1 fruit fly cellular context compared by ENCODE assay signal in genomic region chr2L:4829040-4829439, dm6.
TF ChIP-seq lines count a peak whose summit lies in the region.

No protein-coding gene starts in this region.

TF ChIP-seq in whole organism, embryonic, 481 proteins besides CTCF, POLR2A, EP300 and RAD21 (continued from another document and continues in another):
- no peak for TF ChIP-seq gro (GFP tag; optimal IDR thresholded peaks at IDR 0.05; lab: Kevin White, UChicago)
- no peak for TF ChIP-seq Nf-YA (GFP tag; IDR thresholded peaks at IDR 0.05; lab: Robert Waterston, UW)
- TF ChIP-seq CG5245 (GFP tag; optimal IDR thresholded peaks at IDR 0.05; lab: Kevin White, UChicago): no peak
- no peak for TF ChIP-seq CG9876 (GFP tag; optimal IDR thresholded peaks at IDR 0.05; lab: Kevin White, UChicago)
- no peak for TF ChIP-seq ftz-f1 (GFP tag; optimal IDR thresholded peaks at IDR 0.05; lab: Kevin White, UChicago)
- no peak for TF ChIP-seq Hr39 (optimal IDR thresholded peaks at IDR 0.05; lab: Kevin White, UChicago)
- no peak for TF ChIP-seq ase (GFP tag; IDR thresholded peaks at IDR 0.05; lab: Robert Waterston, UW)
- no peak for TF ChIP-seq CG8944 (GFP tag; optimal IDR thresholded peaks at IDR 0.05; lab: Kevin White, UChicago)
- TF ChIP-seq CG3726 (GFP tag; IDR thresholded peaks at IDR 0.05; lab: Robert Waterston, UW): no peak
- TF ChIP-seq CG10147 (GFP tag; optimal IDR thresholded peaks at IDR 0.05; lab: Kevin White, UChicago): peak; percentile 3
- 0 out of 2 replicates have a peak, but pooled peaks have one; percentile 20 for TF ChIP-seq vvl (GFP tag; IDR thresholded peaks at IDR 0.05; lab: Robert Waterston, UW)
- TF ChIP-seq Usf (GFP tag; optimal IDR thresholded peaks at IDR 0.05; lab: Kevin White, UChicago): no peak
- TF ChIP-seq Six4 (GFP tag; optimal IDR thresholded peaks at IDR 0.05; lab: Kevin White, UChicago): no peak
- TF ChIP-seq CG3163 (GFP tag; optimal IDR thresholded peaks at IDR 0.05; lab: Kevin White, UChicago): no peak
- TF ChIP-seq Atf-2 (GFP tag; optimal IDR thresholded peaks at IDR 0.05; lab: Kevin White, UChicago): no peak
- no peak for TF ChIP-seq jigr1 (GFP tag; IDR thresholded peaks at IDR 0.05; lab: Robert Waterston, UW)
- TF ChIP-seq CG7357 (GFP tag; IDR thresholded peaks at IDR 0.05; lab: Robert Waterston, UW): no peak
- TF ChIP-seq ind (GFP tag; optimal IDR thresholded peaks at IDR 0.05; lab: Kevin White, UChicago): no peak
- no peak for TF ChIP-seq CG10209 (GFP tag; optimal IDR thresholded peaks at IDR 0.05; lab: Kevin White, UChicago)
- TF ChIP-seq CG14667 (GFP tag; IDR thresholded peaks at IDR 0.05; lab: Robert Waterston, UW): no peak
- no peak for TF ChIP-seq CrebB (tag; optimal IDR thresholded peaks at IDR 0.05; lab: Kevin White, UChicago)
- no peak for TF ChIP-seq Spps (tag; optimal IDR thresholded peaks at IDR 0.05; lab: Kevin White, UChicago)
- no peak for TF ChIP-seq Stat92E (GFP tag; optimal IDR thresholded peaks at IDR 0.05; lab: Kevin White, UChicago)
- TF ChIP-seq Dad (GFP tag; optimal IDR thresholded peaks at IDR 0.05; lab: Kevin White, UChicago): no peak
- no peak for TF ChIP-seq ems (GFP tag; optimal IDR thresholded peaks at IDR 0.05; lab: Kevin White, UChicago)
- TF ChIP-seq tup (GFP tag; optimal IDR thresholded peaks at IDR 0.05; lab: Kevin White, UChicago): no peak
- TF ChIP-seq ac (GFP tag; optimal IDR thresholded peaks at IDR 0.05; lab: Kevin White, UChicago): no peak
- TF ChIP-seq CG15269 (tag; optimal IDR thresholded peaks at IDR 0.05; lab: Kevin White, UChicago): peak; percentile 3
- TF ChIP-seq CG3281 (GFP tag; optimal IDR thresholded peaks at IDR 0.05; lab: Kevin White, UChicago): peak; percentile 64
- TF ChIP-seq CG17912 (GFP tag; optimal IDR thresholded peaks at IDR 0.05; lab: Kevin White, UChicago): peak; percentile 31
- TF ChIP-seq pum (GFP tag; optimal IDR thresholded peaks at IDR 0.05; lab: Kevin White, UChicago): no peak
- TF ChIP-seq fd96Cb (tag; optimal IDR thresholded peaks at IDR 0.05; lab: Kevin White, UChicago): no peak
- peak; percentile 74 for TF ChIP-seq sens (GFP tag; lab: Kevin White, UChicago)
- no peak for TF ChIP-seq cwo (GFP tag; optimal IDR thresholded peaks at IDR 0.05; lab: Kevin White, UChicago)
- no peak for TF ChIP-seq bowl (GFP tag; IDR thresholded peaks at IDR 0.05; lab: Robert Waterston, UW)
- TF ChIP-seq D19B (GFP tag; optimal IDR thresholded peaks at IDR 0.05; lab: Kevin White, UChicago): no peak
- no peak for TF ChIP-seq hth (optimal IDR thresholded peaks at IDR 0.05; lab: Kevin White, UChicago)
- no peak for TF ChIP-seq phol (tag; optimal IDR thresholded peaks at IDR 0.05; lab: Kevin White, UChicago)
- no peak for TF ChIP-seq YL-1 (GFP tag; optimal IDR thresholded peaks at IDR 0.05; lab: Kevin White, UChicago)
- no peak for TF ChIP-seq ro (GFP tag; IDR thresholded peaks at IDR 0.05; lab: Robert Waterston, UW)
- TF ChIP-seq MESR4 (GFP tag; optimal IDR thresholded peaks at IDR 0.05; lab: Kevin White, UChicago): no peak
- TF ChIP-seq CG12219 (GFP tag; optimal IDR thresholded peaks at IDR 0.05; lab: Kevin White, UChicago): no peak
- TF ChIP-seq CG30403 (GFP tag; optimal IDR thresholded peaks at IDR 0.05; lab: Kevin White, UChicago): no peak
- TF ChIP-seq Ets65A (GFP tag; lab: Kevin White, UChicago): no peak
- no peak for TF ChIP-seq Camta (GFP tag; optimal IDR thresholded peaks at IDR 0.05; lab: Kevin White, UChicago)
- peak; percentile 53 for TF ChIP-seq CG18599 (GFP tag; optimal IDR thresholded peaks at IDR 0.05; lab: Kevin White, UChicago)
- TF ChIP-seq tll (GFP tag; optimal IDR thresholded peaks at IDR 0.05; lab: Kevin White, UChicago): no peak
- TF ChIP-seq Hey (tag; optimal IDR thresholded peaks at IDR 0.05; lab: Kevin White, UChicago): no peak
- no peak for TF ChIP-seq CG31224 (GFP tag; IDR thresholded peaks at IDR 0.05; lab: Robert Waterston, UW)
- no peak for TF ChIP-seq CG31365 (tag; optimal IDR thresholded peaks at IDR 0.05; lab: Kevin White, UChicago)
- TF ChIP-seq CG17328 (GFP tag; IDR thresholded peaks at IDR 0.05; lab: Robert Waterston, UW): no peak
- TF ChIP-seq CG6765 (GFP tag; optimal IDR thresholded peaks at IDR 0.05; lab: Kevin White, UChicago): peak; percentile 57
- TF ChIP-seq Sox100B (GFP tag; optimal IDR thresholded peaks at IDR 0.05; lab: Kevin White, UChicago): peak; percentile 12
- TF ChIP-seq CG9437 (GFP tag; optimal IDR thresholded peaks at IDR 0.05; lab: Kevin White, UChicago): no peak
- TF ChIP-seq crol (GFP tag; IDR thresholded peaks at IDR 0.05; lab: Robert Waterston, UW): no peak
- TF ChIP-seq Hr78 (GFP tag; optimal IDR thresholded peaks at IDR 0.05; lab: Kevin White, UChicago): no peak
- TF ChIP-seq Antp (GFP tag; optimal IDR thresholded peaks at IDR 0.05; lab: Kevin White, UChicago): no peak
- no peak for TF ChIP-seq HLH4C (GFP tag; IDR thresholded peaks at IDR 0.05; lab: Robert Waterston, UW; ENCODE audit: partially characterized antibody)
- TF ChIP-seq CG4854 (GFP tag; optimal IDR thresholded peaks at IDR 0.05; lab: Kevin White, UChicago): no peak
- no peak for TF ChIP-seq fd102C (GFP tag; optimal IDR thresholded peaks at IDR 0.05; lab: Kevin White, UChicago)
- TF ChIP-seq sob (GFP tag; IDR thresholded peaks at IDR 0.05; lab: Robert Waterston, UW): peak; percentile 14; the same call in 1 of the 2 replicates
- no peak for TF ChIP-seq CG8089 (GFP tag; optimal IDR thresholded peaks at IDR 0.05; lab: Kevin White, UChicago)
- no peak for TF ChIP-seq CG10959 (GFP tag; IDR thresholded peaks at IDR 0.05; lab: Robert Waterston, UW)
- TF ChIP-seq CG11504 (tag; optimal IDR thresholded peaks at IDR 0.05; lab: Kevin White, UChicago): no peak
- peak; percentile 22 for TF ChIP-seq CG17359 (tag; optimal IDR thresholded peaks at IDR 0.05; lab: Kevin White, UChicago)
- TF ChIP-seq wek (GFP tag; optimal IDR thresholded peaks at IDR 0.05; lab: Kevin White, UChicago): peak; percentile 33
- TF ChIP-seq stwl (tag; optimal IDR thresholded peaks at IDR 0.05; lab: Kevin White, UChicago): no peak
- TF ChIP-seq CG17829 (tag; optimal IDR thresholded peaks at IDR 0.05; lab: Kevin White, UChicago): no peak
- TF ChIP-seq CG17568 (GFP tag; optimal IDR thresholded peaks at IDR 0.05; lab: Kevin White, UChicago): no peak
- no peak for TF ChIP-seq CG3838 (GFP tag; optimal IDR thresholded peaks at IDR 0.05; lab: Kevin White, UChicago)
- peak; percentile 56 for TF ChIP-seq schlank (tag; optimal IDR thresholded peaks at IDR 0.05; lab: Kevin White, UChicago)
- 0 out of 3 replicates have a peak, but pooled peaks have one; percentile 50 for TF ChIP-seq so (GFP tag; IDR thresholded peaks at IDR 0.05; lab: Robert Waterston, UW)
- TF ChIP-seq CG15514 (GFP tag; optimal IDR thresholded peaks at IDR 0.05; lab: Kevin White, UChicago): peak; percentile 42
- TF ChIP-seq TFAM (GFP tag; optimal IDR thresholded peaks at IDR 0.05; lab: Kevin White, UChicago): no peak
- TF ChIP-seq CG10543 (GFP tag; optimal IDR thresholded peaks at IDR 0.05; lab: Kevin White, UChicago): peak; percentile 69
- TF ChIP-seq CG9817 (tag; optimal IDR thresholded peaks at IDR 0.05; lab: Kevin White, UChicago): peak; percentile 5
- TF ChIP-seq z (GFP tag; IDR thresholded peaks at IDR 0.05; lab: Robert Waterston, UW): no peak
- peak; percentile 26 for TF ChIP-seq HmgZ (tag; optimal IDR thresholded peaks at IDR 0.05; lab: Kevin White, UChicago)
- no peak for TF ChIP-seq aop (GFP tag; IDR thresholded peaks at IDR 0.05; lab: Robert Waterston, UW)
- TF ChIP-seq CG6854 (GFP tag; optimal IDR thresholded peaks at IDR 0.05; lab: Kevin White, UChicago): no peak
- no peak for TF ChIP-seq CG2875 (GFP tag; optimal IDR thresholded peaks at IDR 0.05; lab: Kevin White, UChicago)
- TF ChIP-seq CG7987 (GFP tag; optimal IDR thresholded peaks at IDR 0.05; lab: Kevin White, UChicago): peak; percentile 70
- peak; percentile 46 for TF ChIP-seq BtbVII (GFP tag; optimal IDR thresholded peaks at IDR 0.05; lab: Kevin White, UChicago)
- no peak for TF ChIP-seq CG14965 (GFP tag; optimal IDR thresholded peaks at IDR 0.05; lab: Kevin White, UChicago; ENCODE audit: borderline replicate concordance)
- no peak for TF ChIP-seq tx (GFP tag; optimal IDR thresholded peaks at IDR 0.05; lab: Kevin White, UChicago)
- TF ChIP-seq dpn (GFP tag; optimal IDR thresholded peaks at IDR 0.05; lab: Kevin White, UChicago): no peak
- TF ChIP-seq pros (GFP tag; optimal IDR thresholded peaks at IDR 0.05; lab: Kevin White, UChicago): no peak
- peak; percentile 23 for TF ChIP-seq CG12104 (GFP tag; optimal IDR thresholded peaks at IDR 0.05; lab: Kevin White, UChicago)
- peak; percentile 24 for TF ChIP-seq exex (tag; optimal IDR thresholded peaks at IDR 0.05; lab: Kevin White, UChicago)
- no peak for TF ChIP-seq CG4707 (GFP tag; optimal IDR thresholded peaks at IDR 0.05; lab: Kevin White, UChicago)
- no peak for TF ChIP-seq fru (optimal IDR thresholded peaks at IDR 0.05; lab: Kevin White, UChicago)
- TF ChIP-seq CG8281 (tag; optimal IDR thresholded peaks at IDR 0.05; lab: Kevin White, UChicago): peak; percentile 2
- 0 out of 2 replicates have a peak, but pooled peaks have one; percentile 16 for TF ChIP-seq Xrp1 (GFP tag; IDR thresholded peaks at IDR 0.05; lab: Robert Waterston, UW)
- no peak for TF ChIP-seq trem (tag; optimal IDR thresholded peaks at IDR 0.05; lab: Kevin White, UChicago)
- TF ChIP-seq H2.0 (GFP tag; IDR thresholded peaks at IDR 0.05; lab: Robert Waterston, UW): no peak
- no peak for TF ChIP-seq E2f1 (GFP tag; IDR thresholded peaks at IDR 0.05; lab: Robert Waterston, UW)
- no peak for TF ChIP-seq nmo (GFP tag; optimal IDR thresholded peaks at IDR 0.05; lab: Kevin White, UChicago)
- TF ChIP-seq CG9609 (GFP tag; optimal IDR thresholded peaks at IDR 0.05; lab: Kevin White, UChicago): no peak
- TF ChIP-seq lab (GFP tag; optimal IDR thresholded peaks at IDR 0.05; lab: Kevin White, UChicago): peak; percentile 63
- TF ChIP-seq Atf3 (GFP tag; optimal IDR thresholded peaks at IDR 0.05; lab: Kevin White, UChicago): no peak
- peak; percentile 7 for TF ChIP-seq Nf-YC (tag; optimal IDR thresholded peaks at IDR 0.05; lab: Kevin White, UChicago)
- TF ChIP-seq hb (GFP tag; IDR thresholded peaks at IDR 0.05; lab: Robert Waterston, UW; ENCODE audit: partially characterized antibody): no peak
- TF ChIP-seq ci (GFP tag; IDR thresholded peaks at IDR 0.05; lab: Robert Waterston, UW): no peak
- no peak for TF ChIP-seq Ssrp (tag; optimal IDR thresholded peaks at IDR 0.05; lab: Kevin White, UChicago)
- TF ChIP-seq mirr (GFP tag; optimal IDR thresholded peaks at IDR 0.05; lab: Kevin White, UChicago): peak; percentile 61
- TF ChIP-seq Med (GFP tag; lab: Kevin White, UChicago): peak; percentile 64
- no peak for TF ChIP-seq Lpt (GFP tag; optimal IDR thresholded peaks at IDR 0.05; lab: Kevin White, UChicago)
- no peak for TF ChIP-seq gce (GFP tag; IDR thresholded peaks at IDR 0.05; lab: Robert Waterston, UW)
- TF ChIP-seq Bdp1 (GFP tag; optimal IDR thresholded peaks at IDR 0.05; lab: Kevin White, UChicago): no peak
- peak; percentile 9 for TF ChIP-seq CG34376 (GFP tag; optimal IDR thresholded peaks at IDR 0.05; lab: Kevin White, UChicago)
- TF ChIP-seq CG12155 (GFP tag; optimal IDR thresholded peaks at IDR 0.05; lab: Kevin White, UChicago): no peak
- TF ChIP-seq CG12071 (GFP tag; optimal IDR thresholded peaks at IDR 0.05; lab: Kevin White, UChicago): peak; percentile 55
- no peak for TF ChIP-seq Gug (GFP tag; IDR thresholded peaks at IDR 0.05; lab: Robert Waterston, UW)
- TF ChIP-seq CG10462 (GFP tag; optimal IDR thresholded peaks at IDR 0.05; lab: Kevin White, UChicago): no peak
- TF ChIP-seq mam (GFP tag; optimal IDR thresholded peaks at IDR 0.05; lab: Kevin White, UChicago): no peak
- TF ChIP-seq yki (optimal IDR thresholded peaks at IDR 0.05; lab: Kevin White, UChicago): no peak
- TF ChIP-seq CG15696 (tag; optimal IDR thresholded peaks at IDR 0.05; lab: Kevin White, UChicago): peak; percentile 2
- TF ChIP-seq toy (GFP tag; IDR thresholded peaks at IDR 0.05; lab: Robert Waterston, UW): no peak
- no peak for TF ChIP-seq Gsc (GFP tag; IDR thresholded peaks at IDR 0.05; lab: Robert Waterston, UW)
- no peak for TF ChIP-seq CG2712 (tag; optimal IDR thresholded peaks at IDR 0.05; lab: Kevin White, UChicago)
- TF ChIP-seq kni (GFP tag; optimal IDR thresholded peaks at IDR 0.05; lab: Kevin White, UChicago): no peak
- peak; percentile 17 for TF ChIP-seq CG12659 (GFP tag; optimal IDR thresholded peaks at IDR 0.05; lab: Kevin White, UChicago)
- TF ChIP-seq Opbp (GFP tag; IDR thresholded peaks at IDR 0.05; lab: Robert Waterston, UW; ENCODE audit: partially characterized antibody): no peak
- no peak for TF ChIP-seq Dip3 (GFP tag; optimal IDR thresholded peaks at IDR 0.05; lab: Kevin White, UChicago)
- TF ChIP-seq tin (GFP tag; optimal IDR thresholded peaks at IDR 0.05; lab: Kevin White, UChicago): no peak
- TF ChIP-seq Optix (GFP tag; IDR thresholded peaks at IDR 0.05; lab: Robert Waterston, UW): no peak
- TF ChIP-seq dmrt99B (tag; optimal IDR thresholded peaks at IDR 0.05; lab: Kevin White, UChicago): no peak
- no peak for TF ChIP-seq CG30020 (tag; optimal IDR thresholded peaks at IDR 0.05; lab: Kevin White, UChicago)
- no peak for TF ChIP-seq pan (optimal IDR thresholded peaks at IDR 0.05; lab: Kevin White, UChicago)
- TF ChIP-seq pan (GFP tag; optimal IDR thresholded peaks at IDR 0.05 in 1 of 2, IDR thresholded peaks at IDR 0.05 in 1 of 2): peak in 1 of 2 experiments; percentile 43
- peak; percentile 47 for TF ChIP-seq HHEX (GFP tag; optimal IDR thresholded peaks at IDR 0.05; lab: Kevin White, UChicago)
- no peak for TF ChIP-seq CG4730 (GFP tag; IDR thresholded peaks at IDR 0.05; lab: Robert Waterston, UW)
- no peak for TF ChIP-seq Doc3 (GFP tag; IDR thresholded peaks at IDR 0.05; lab: Robert Waterston, UW; ENCODE audit: partially characterized antibody)
- no peak for TF ChIP-seq Lim3 (GFP tag; IDR thresholded peaks at IDR 0.05; lab: Robert Waterston, UW)
- TF ChIP-seq Atf6 (GFP tag; IDR thresholded peaks at IDR 0.05; lab: Robert Waterston, UW): no peak
- no peak for TF ChIP-seq lmd (GFP tag; IDR thresholded peaks at IDR 0.05; lab: Robert Waterston, UW)
- TF ChIP-seq chinmo (GFP tag; IDR thresholded peaks at IDR 0.05; lab: Robert Waterston, UW; ENCODE audit: partially characterized antibody): no peak
- peak; percentile 20 for TF ChIP-seq CG1233 (GFP tag; optimal IDR thresholded peaks at IDR 0.05; lab: Kevin White, UChicago)
- no peak for TF ChIP-seq HLH3B (GFP tag; IDR thresholded peaks at IDR 0.05; lab: Robert Waterston, UW)
- no peak for TF ChIP-seq lilli (GFP tag; optimal IDR thresholded peaks at IDR 0.05; lab: Kevin White, UChicago)
